Fruit fly (Drosophila melanogaster) whole organism, embryonic: Measurements from ENCODE around the gene TFAM.

ENCODE experiments used
- Aef1 ChIP-seq: fragments of 200-800 bp; sonication (Bioruptor generic); IDR thresholded peaks from 3 replicates; pipeline ENCODE4 v1.3.6; 2022; ENCODE audit warnings: missing biosample characterization, missing genetic modification characterization
- B-H1 ChIP-seq: fragments of 200-800 bp; sonication (Bioruptor generic); IDR thresholded peaks from 3 replicates; pipeline ENCODE4 v1.3.6; 2022; ENCODE audit warnings: missing biosample characterization, missing genetic modification characterization
- Bgb ChIP-seq: fragments of 200-800 bp; sonication (Bioruptor generic); IDR thresholded peaks from 2 replicates; pipeline ENCODE4 v1.3.6; 2022; ENCODE audit warnings: missing biosample characterization, missing genetic modification characterization; ENCODE audit not compliant: partially characterized antibody
- CG1024 ChIP-seq: fragments of 200-800 bp; sonication (Bioruptor generic); IDR thresholded peaks from 2 replicates; pipeline ENCODE4 v1.3.6; 2022; ENCODE audit warnings: missing biosample characterization, missing genetic modification characterization
- CG11456 ChIP-seq: fragments of 200-800 bp; sonication (Bioruptor generic); IDR thresholded peaks from 3 replicates; pipeline ENCODE4 v1.3.6; 2022; ENCODE audit warnings: missing biosample characterization, missing genetic modification characterization
- CG11504 ChIP-seq: fragments of 200-800 bp; sonication (Bioruptor generic); optimal IDR thresholded peaks from 3 replicates; lab custom pipeline; 2019; ENCODE audit warnings: missing biosample characterization, mild to moderate bottlenecking, missing genetic modification characterization, moderate library complexity
- CG12104 ChIP-seq: fragments of 200-800 bp; sonication (Bioruptor generic); optimal IDR thresholded peaks from 3 replicates; lab custom pipeline; 2016; ENCODE audit warnings: missing biosample characterization, missing genetic modification characterization
- CG12769 ChIP-seq: fragments of 200-800 bp; sonication (Bioruptor generic); optimal IDR thresholded peaks from 2 replicates; lab custom pipeline; 2019; ENCODE audit warnings: missing biosample characterization, mild to moderate bottlenecking, missing genetic modification characterization, moderate library complexity
- CG13894 ChIP-seq: fragments of 200-800 bp; sonication (Bioruptor generic); optimal IDR thresholded peaks from 3 replicates; lab custom pipeline; 2018; ENCODE audit warnings: missing biosample characterization, mild to moderate bottlenecking, missing genetic modification characterization, moderate library complexity
- CG14710 ChIP-seq: fragments of 200-800 bp; sonication (Bioruptor generic); optimal IDR thresholded peaks from 3 replicates; lab custom pipeline; 2019; ENCODE audit warnings: missing biosample characterization, mild to moderate bottlenecking, missing genetic modification characterization, moderate library complexity
- CG15479 ChIP-seq: fragments of 200-800 bp; sonication (Bioruptor generic); optimal IDR thresholded peaks from 3 replicates; lab custom pipeline; 2019; ENCODE audit warnings: missing biosample characterization, mild to moderate bottlenecking, missing genetic modification characterization, moderate library complexity
- CG15696 ChIP-seq: fragments of 200-800 bp; sonication (Bioruptor generic); optimal IDR thresholded peaks from 2 replicates; lab custom pipeline; 2019; ENCODE audit warnings: missing biosample characterization, mild to moderate bottlenecking, missing genetic modification characterization, moderate library complexity
- CG1647 ChIP-seq: fragments of 200-800 bp; sonication (Bioruptor generic); optimal IDR thresholded peaks from 3 replicates; lab custom pipeline; 2016; ENCODE audit warnings: missing biosample characterization, missing genetic modification characterization
- CG17361 ChIP-seq: fragments of 200-800 bp; sonication (Bioruptor generic); IDR thresholded peaks from 3 replicates; pipeline ENCODE4 v1.3.6; 2022; ENCODE audit warnings: missing biosample characterization, missing genetic modification characterization
- CG18599 ChIP-seq: fragments of 200-800 bp; sonication (Bioruptor generic); optimal IDR thresholded peaks from 3 replicates; lab custom pipeline; 2017; ENCODE audit warnings: missing biosample characterization, missing genetic modification characterization, mild to moderate bottlenecking, moderate library complexity, missing genetic modification reagents
- CG2678 ChIP-seq: fragments of 200-800 bp; sonication (Bioruptor generic); optimal IDR thresholded peaks from 3 replicates; lab custom pipeline; 2019; ENCODE audit warnings: missing biosample characterization, mild to moderate bottlenecking, missing genetic modification characterization, moderate library complexity
- CG31441 ChIP-seq: fragments of 200-800 bp; sonication (Bioruptor generic); IDR thresholded peaks from 2 replicates; pipeline ENCODE4 v1.3.6; 2022; ENCODE audit warnings: missing biosample characterization, missing genetic modification characterization
- CG4360 ChIP-seq: fragments of 200-800 bp; sonication (Bioruptor generic); IDR thresholded peaks from 2 replicates; pipeline ENCODE4 v1.3.6; 2022; ENCODE audit warnings: missing biosample characterization, missing genetic modification characterization
- CG4707 ChIP-seq: fragments of 200-800 bp; sonication (Bioruptor generic); optimal IDR thresholded peaks from 2 replicates; lab custom pipeline; 2018; ENCODE audit warnings: missing biosample characterization, mild to moderate bottlenecking, missing genetic modification characterization, moderate library complexity
- CG7987 ChIP-seq: fragments of 200-800 bp; sonication (Bioruptor generic); optimal IDR thresholded peaks from 2 replicates; lab custom pipeline; 2018; ENCODE audit warnings: missing biosample characterization, mild to moderate bottlenecking, missing genetic modification characterization, moderate library complexity
- CG8290 ChIP-seq, 3 experiments: fragments of 200-800 bp; sonication (Bioruptor generic); optimal IDR thresholded peaks; 2 replicates each; lab custom pipeline; 2016 to 2019; ENCODE audit warnings: missing biosample characterization in 3 of 3, missing genetic modification characterization in 3 of 3, mild to moderate bottlenecking in 2 of 3, moderate library complexity in 1 of 3
- CG9797 ChIP-seq: fragments of 200-800 bp; sonication (Bioruptor generic); optimal IDR thresholded peaks from 3 replicates; lab custom pipeline; 2018; ENCODE audit warnings: missing biosample characterization, mild to moderate bottlenecking, missing genetic modification characterization
- D19A ChIP-seq: fragments of 200-800 bp; optimal IDR thresholded peaks from 3 replicates; lab custom pipeline; 2019; ENCODE audit warnings: missing biosample characterization, mild to moderate bottlenecking, missing genetic modification characterization, moderate library complexity
- Dll ChIP-seq: fragments of 200-800 bp; sonication (Bioruptor generic); IDR thresholded peaks from 4 replicates; pipeline ENCODE4 v1.3.6; 2022; ENCODE audit warnings: missing biosample characterization, missing genetic modification characterization; ENCODE audit not compliant: partially characterized antibody
- MESR4 ChIP-seq: fragments of 200-800 bp; sonication (Bioruptor generic); optimal IDR thresholded peaks from 2 replicates; lab custom pipeline; 2018; ENCODE audit warnings: missing biosample characterization, mild to moderate bottlenecking, missing genetic modification characterization, moderate library complexity
- Max ChIP-seq: fragments of 200-800 bp; sonication (Bioruptor generic); optimal IDR thresholded peaks from 2 replicates; lab custom pipeline; 2016; ENCODE audit warnings: missing biosample characterization, mild to moderate bottlenecking, missing genetic modification characterization
- Med ChIP-seq: fragments of 200-800 bp; sonication (Bioruptor generic); peaks from one replicate; lab custom pipeline; 2016; ENCODE audit warnings: missing biosample characterization, missing genetic modification characterization, mild to moderate bottlenecking, inconsistent platforms, moderate library complexity
- Myb ChIP-seq: fragments of 200-800 bp; sonication (Bioruptor generic); optimal IDR thresholded peaks from 2 replicates; lab custom pipeline; 2016; ENCODE audit warnings: missing biosample characterization, missing genetic modification characterization
- Spps ChIP-seq: fragments of 200-800 bp; sonication (Bioruptor generic); optimal IDR thresholded peaks from 2 replicates; lab custom pipeline; 2018; ENCODE audit warnings: missing biosample characterization, mild to moderate bottlenecking, missing genetic modification characterization
- abd-A ChIP-seq: fragments of 200-800 bp; sonication (Bioruptor generic); optimal IDR thresholded peaks from 3 replicates; lab custom pipeline; 2019; ENCODE audit warnings: missing biosample characterization, mild to moderate bottlenecking, missing genetic modification characterization, moderate library complexity
- ara ChIP-seq: fragments of 200-800 bp; sonication (Bioruptor generic); IDR thresholded peaks from 2 replicates; pipeline ENCODE4 v1.3.6; 2022; ENCODE audit warnings: missing biosample characterization, missing genetic modification characterization
- bab2 ChIP-seq: fragments of 200-800 bp; sonication (Bioruptor generic); optimal IDR thresholded peaks from 2 replicates; lab custom pipeline; 2016; ENCODE audit warnings: missing biosample characterization, missing genetic modification characterization
- cad ChIP-seq: fragments of >200 bp; optimal IDR thresholded peaks from 2 replicates; lab custom pipeline; 2017; ENCODE audit warnings: missing biosample characterization, missing genetic modification characterization
- cg ChIP-seq: fragments of 200-800 bp; sonication (Bioruptor generic); optimal IDR thresholded peaks from 3 replicates; lab custom pipeline; 2019; ENCODE audit warnings: missing biosample characterization, mild to moderate bottlenecking, missing genetic modification characterization, moderate library complexity
- crol ChIP-seq: fragments of 200-800 bp; sonication (Bioruptor generic); IDR thresholded peaks from 2 replicates; pipeline ENCODE4 v1.3.6; 2022; ENCODE audit warnings: missing biosample characterization, missing genetic modification characterization
- dmrt99B ChIP-seq: fragments of 200-800 bp; sonication (Bioruptor generic); optimal IDR thresholded peaks from 2 replicates; lab custom pipeline; 2018; ENCODE audit warnings: missing biosample characterization, mild to moderate bottlenecking, missing genetic modification characterization, moderate library complexity
- fd64A ChIP-seq: fragments of 200-800 bp; sonication (Bioruptor generic); optimal IDR thresholded peaks from 3 replicates; lab custom pipeline; 2018; ENCODE audit warnings: missing biosample characterization, mild to moderate bottlenecking, missing genetic modification characterization
- gfzf ChIP-seq: fragments of 200-800 bp; sonication (Bioruptor generic); optimal IDR thresholded peaks from 2 replicates; lab custom pipeline; 2016; ENCODE audit warnings: missing biosample characterization, mild to moderate bottlenecking, missing genetic modification characterization, moderate library complexity
- hb ChIP-seq: fragments of 200-800 bp; sonication (Bioruptor generic); IDR thresholded peaks from 3 replicates; pipeline ENCODE4 v1.3.6; 2022; ENCODE audit warnings: missing biosample characterization, missing genetic modification characterization; ENCODE audit not compliant: partially characterized antibody
- onecut ChIP-seq: fragments of 200-800 bp; sonication (Bioruptor generic); IDR thresholded peaks from 2 replicates; pipeline ENCODE4 v1.3.6; 2022; ENCODE audit warnings: missing biosample characterization, missing genetic modification characterization
- otp ChIP-seq: fragments of 200-800 bp; sonication (Bioruptor generic); IDR thresholded peaks from 3 replicates; pipeline ENCODE4, ENCODE4 v1.3.6; 2022; ENCODE audit warnings: missing biosample characterization, missing genetic modification characterization
- peb ChIP-seq: fragments of 200-800 bp; sonication (Bioruptor generic); IDR thresholded peaks from 2 replicates; pipeline ENCODE4 v1.3.6; 2022; ENCODE audit warnings: missing biosample characterization, missing genetic modification characterization
- row ChIP-seq: fragments of 200-800 bp; sonication (Bioruptor generic); IDR thresholded peaks from 3 replicates; pipeline ENCODE4 v1.3.6; 2022; ENCODE audit warnings: missing biosample characterization, missing genetic modification characterization
- sr ChIP-seq: fragments of 200-800 bp; sonication (Bioruptor generic); IDR thresholded peaks from 3 replicates; pipeline ENCODE4 v1.3.6; 2022; ENCODE audit warnings: missing biosample characterization, missing genetic modification characterization
- stwl ChIP-seq: fragments of 200-800 bp; sonication (Bioruptor generic); optimal IDR thresholded peaks from 3 replicates; lab custom pipeline; 2018; ENCODE audit warnings: missing biosample characterization, mild to moderate bottlenecking, missing genetic modification characterization, moderate library complexity
- unc-4 ChIP-seq: fragments of 200-800 bp; sonication (Bioruptor generic); IDR thresholded peaks from 2 replicates; pipeline ENCODE4 v1.3.6; 2022; ENCODE audit warnings: missing biosample characterization, missing genetic modification characterization; ENCODE audit not compliant: partially characterized antibody
- vvl ChIP-seq: fragments of 200-800 bp; sonication (Bioruptor generic); IDR thresholded peaks from 2 replicates; pipeline ENCODE4 v1.3.6; 2022; ENCODE audit warnings: missing biosample characterization, missing genetic modification characterization
- wor ChIP-seq: fragments of 200-800 bp; sonication (Bioruptor generic); IDR thresholded peaks from 2 replicates; pipeline ENCODE4 v1.3.6; 2022; ENCODE audit warnings: missing biosample characterization, missing genetic modification characterization

The TFAM gene

dm6 chr3R:20560668-20561226 lies 16.1 kb downstream of the TFAM start, which contains the start of gene CG5191:
CG5191 (plus strand) TSS chr3R:20560865.
- peak; percentile 16 for TF ChIP-seq dmrt99B (tag; lab: Kevin White, UChicago)
- TF ChIP-seq CG8290 (GFP tag; optimal IDR thresholded peaks at IDR 0.05; lab: Kevin White, UChicago), result no peak
- peak in 1 of 2 experiments; percentile 43 for TF ChIP-seq CG8290 (tag; optimal IDR thresholded peaks at IDR 0.05; lab: Kevin White, UChicago)
- no peak for TF ChIP-seq Max (GFP tag; lab: Kevin White, UChicago)
- peak; percentile 19 for TF ChIP-seq gfzf (GFP tag; lab: Kevin White, UChicago)
- peak; percentile 16 for TF ChIP-seq CG13894 (tag; lab: Kevin White, UChicago)
- TF ChIP-seq CG14710, result peak; percentile 1
- peak; percentile 97 for TF ChIP-seq CG4707 (GFP tag; lab: Kevin White, UChicago)
- 0 out of 3 replicates have a peak, but pooled peaks have one; percentile 6 for TF ChIP-seq B-H1
- TF ChIP-seq CG15479 (GFP tag; lab: Kevin White, UChicago), result no peak
- TF ChIP-seq D19A (tag; lab: Kevin White, UChicago), result peak; percentile 39
- TF ChIP-seq Dll (GFP tag; lab: Robert Waterston, UW), result peak; percentile 55; the same call in 3 of the 4 replicates
- TF ChIP-seq Aef1 (GFP tag; lab: Robert Waterston, UW), result peak; percentile 42; the same call in 1 of the 3 replicates
- TF ChIP-seq CG2678 (tag; lab: Kevin White, UChicago), result peak; percentile 15
- peak; percentile 12 for TF ChIP-seq CG12769
- TF ChIP-seq CG4360 (GFP tag; lab: Robert Waterston, UW), result peak; percentile 81
- 0 out of 2 replicates have a peak, but pooled peaks have one; percentile 2 for TF ChIP-seq vvl (GFP tag; lab: Robert Waterston, UW)
- TF ChIP-seq CG9797 (GFP tag; lab: Kevin White, UChicago), result peak; percentile 29
- TF ChIP-seq MESR4 (GFP tag; lab: Kevin White, UChicago), result peak; percentile 54
- TF ChIP-seq Myb (GFP tag; lab: Kevin White, UChicago), result no peak
- 0 out of 2 replicates have a peak, but pooled peaks have one; percentile 31 for TF ChIP-seq unc-4 (GFP tag; lab: Robert Waterston, UW)
- peak; percentile 77 for TF ChIP-seq stwl (tag; lab: Kevin White, UChicago)
- TF ChIP-seq CG31441 (GFP tag; lab: Robert Waterston, UW), result no peak
- no peak for TF ChIP-seq CG11456 (GFP tag; lab: Robert Waterston, UW)
- peak; percentile 33 for TF ChIP-seq CG11504 (tag; lab: Kevin White, UChicago)
- no peak for TF ChIP-seq CG12104 (GFP tag; lab: Kevin White, UChicago)
- TF ChIP-seq CG17361 (GFP tag; lab: Robert Waterston, UW), result 0 out of 3 replicates have a peak, but pooled peaks have one; percentile 15
- peak; percentile 4 for TF ChIP-seq Med (GFP tag; lab: Kevin White, UChicago)
- no peak for TF ChIP-seq bab2 (GFP tag; lab: Kevin White, UChicago)
- TF ChIP-seq abd-A (tag; lab: Kevin White, UChicago), result peak; percentile 34
- peak; percentile 56; the same call in 1 of the 3 replicates for TF ChIP-seq otp (GFP tag; lab: Robert Waterston, UW)
- no peak for TF ChIP-seq Spps
- TF ChIP-seq CG1024 (GFP tag; lab: Robert Waterston, UW), result no peak
- peak; percentile 54 for TF ChIP-seq Bgb (GFP tag; lab: Robert Waterston, UW)
- 0 out of 3 replicates have a peak, but pooled peaks have one; percentile 7 for TF ChIP-seq sr (GFP tag; lab: Robert Waterston, UW)
- TF ChIP-seq crol (GFP tag; lab: Robert Waterston, UW), result peak; percentile 35; the same call in 1 of the 2 replicates
- TF ChIP-seq cad (GFP tag; lab: Kevin White, UChicago), result peak; percentile 23
- TF ChIP-seq hb (GFP tag; lab: Robert Waterston, UW), result no peak
- TF ChIP-seq CG15696 (tag; lab: Kevin White, UChicago), result no peak
- peak; percentile 9 for TF ChIP-seq CG7987 (GFP tag; lab: Kevin White, UChicago)
- TF ChIP-seq peb (GFP tag; lab: Robert Waterston, UW), result no peak
- no peak for TF ChIP-seq onecut (GFP tag; lab: Robert Waterston, UW)
- 0 out of 2 replicates have a peak, but pooled peaks have one; percentile 10 for TF ChIP-seq wor
- TF ChIP-seq row, result peak; percentile 77
- no peak for TF ChIP-seq CG1647
- 0 out of 2 replicates have a peak, but pooled peaks have one; percentile 12 for TF ChIP-seq ara
- no peak for TF ChIP-seq CG18599 (GFP tag; lab: Kevin White, UChicago)
- peak; percentile 12 for TF ChIP-seq cg (GFP tag; lab: Kevin White, UChicago)
- peak; percentile 30 for TF ChIP-seq fd64A (GFP tag; lab: Kevin White, UChicago)
